Worm (Caenorhabditis elegans) whole organism, L1 larva: ENCODE measurements around the gene adm-4.

Experiments
- aly-2 ChIP-seq: fragments of 150-350 bp; optimal IDR thresholded peaks from 2 replicates; lab custom pipeline; 2014; ENCODE audit warnings: missing biosample characterization, missing genetic modification characterization
- ama-1 ChIP-seq: fragments of 150-350 bp; optimal IDR thresholded peaks from 2 replicates; lab custom pipeline; 2014
- dpl-1 ChIP-seq, 3 experiments: fragments of 150-350 bp in 2 of 3; sonication (generic microtip) in 1 of 3; optimal IDR thresholded peaks; 2 replicates each; lab custom pipeline; 2014 to 2017; ENCODE audit warnings: missing biosample characterization in 3 of 3, missing genetic modification characterization in 3 of 3, missing genetic modification reagents in 3 of 3
- egl-27 ChIP-seq, 2 experiments: fragments of 150-350 bp in 1 of 2; sonication (generic microtip); optimal IDR thresholded peaks; 3 replicates each; lab custom pipeline; 2017 to 2018; ENCODE audit warnings: missing biosample characterization in 2 of 2, missing genetic modification characterization in 2 of 2, missing genetic modification reagents in 2 of 2
- nhr-47 ChIP-seq: sonication (generic microtip); optimal IDR thresholded peaks from 2 replicates; lab custom pipeline; 2016; ENCODE audit warnings: mild to moderate bottlenecking, missing genetic modification characterization, moderate library complexity, missing compliant biosample characterization
- nhr-76 ChIP-seq: sonication (generic microtip); optimal IDR thresholded peaks from 2 replicates; lab custom pipeline; 2017; ENCODE audit warnings: missing biosample characterization, missing genetic modification characterization
- nhr-85 ChIP-seq: sonication (generic microtip); peaks from one replicate; lab custom pipeline; 2016; ENCODE audit warnings: missing genetic modification characterization, inconsistent platforms, missing compliant biosample characterization
- pag-3 ChIP-seq: sonication (generic microtip); optimal IDR thresholded peaks from 2 replicates; lab custom pipeline; 2017; ENCODE audit warnings: missing genetic modification characterization, mild to moderate bottlenecking, missing compliant biosample characterization, antibody characterized with exemption, borderline replicate concordance; ENCODE audit not compliant: insufficient read depth
- unc-62 ChIP-seq: fragments of 150-350 bp; optimal IDR thresholded peaks from 2 replicates; lab custom pipeline; 2014; ENCODE audit warnings: missing biosample characterization, missing genetic modification reagents, missing genetic modification characterization
- zip-4 ChIP-seq: fragments of 200-800 bp; sonication (Bioruptor generic); optimal IDR thresholded peaks from 2 replicates; lab custom pipeline; 2018; ENCODE audit warnings: mild to moderate bottlenecking, missing genetic modification characterization, moderate library complexity, missing compliant biosample characterization
- ztf-11 ChIP-seq, 2 experiments: sonication (generic microtip); optimal IDR thresholded peaks; 2 replicates each; lab custom pipeline; 2016 to 2017; ENCODE audit warnings: missing genetic modification characterization in 2 of 2, missing biosample characterization in 1 of 2, missing compliant biosample characterization in 1 of 2

ce11 chrX:7799680-7800079, 1.6 kb upstream of the adm-4 start, which contains the start of gene gpx-7:
- TF ChIP-seq nhr-85 (tag; lab: Kevin White, UChicago) (no peak), ztf-11 (tag; optimal IDR thresholded peaks at IDR 0.05; lab: Kevin White, UChicago) (no peak), aly-2 (tag; lab: Kevin White, UChicago) (no peak), nhr-47 (tag; lab: Kevin White, UChicago) (no peak), pag-3 (tag; lab: Kevin White, UChicago) (no peak), dpl-1 (GFP tag; optimal IDR thresholded peaks at IDR 0.05; lab: Kevin White, UChicago) (no peak), egl-27 (tag; optimal IDR thresholded peaks at IDR 0.05; lab: Kevin White, UChicago) (no peak), nhr-76 (tag; lab: Kevin White, UChicago) (no peak), unc-62 (GFP tag; lab: Kevin White, UChicago) (no peak), zip-4 (GFP tag; lab: Kevin White, UChicago) (no peak), ama-1 (lab: Kevin White, UChicago) (no peak)
